Worm (Caenorhabditis elegans) whole organism, L4/young adult: ENCODE data around the gene F45D3.3.

Source experiments
- W03F9.2 ChIP-seq: fragments of 150-350 bp; optimal IDR thresholded peaks from 2 replicates; lab custom pipeline; 2014; ENCODE audit warnings: missing biosample characterization, missing genetic modification characterization
- dao-5 ChIP-seq: sonication (generic microtip); optimal IDR thresholded peaks from 2 replicates; lab custom pipeline; 2016; ENCODE audit warnings: missing genotype, missing genetic modification characterization, moderate library complexity, missing compliant biosample characterization
- him-1 ChIP-seq: sonication (generic microtip); optimal IDR thresholded peaks from 2 replicates; lab custom pipeline; 2016; ENCODE audit warnings: missing genotype, missing genetic modification reagents, missing genetic modification characterization, missing compliant biosample characterization

F45D3.3 gene

ce11 chrV:12530129-12530528, 20.1 kb downstream of the F45D3.3 start:
- TF ChIP-seq dao-5 (tag; lab: Kevin White, UChicago) (no peak), him-1 (tag; lab: Kevin White, UChicago) (no peak), W03F9.2 (tag; lab: Kevin White, UChicago) (no peak)

DNA sequence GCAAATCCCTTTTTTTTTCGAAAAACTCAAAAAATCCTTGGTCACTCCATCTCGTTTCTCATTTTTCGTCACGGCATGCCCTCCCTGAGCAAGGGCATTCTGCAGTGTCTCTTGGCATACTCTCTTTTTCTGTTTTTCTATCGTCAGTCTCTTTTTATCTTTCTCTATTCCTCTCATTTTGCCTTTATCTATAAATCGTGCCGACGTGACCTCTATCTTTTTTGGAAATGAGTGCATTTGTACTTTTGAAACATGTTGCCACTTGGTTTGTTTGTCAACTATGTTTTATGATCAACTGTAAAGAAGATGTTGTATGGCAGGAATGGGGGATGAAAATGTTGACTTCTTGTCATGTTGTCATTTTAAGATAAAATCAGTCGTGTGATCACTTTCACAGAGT, 21.3 kb downstream of the F45D3.3 start:
- peak; percentile 31 for TF ChIP-seq him-1 (tag; lab: Kevin White, UChicago)
- no peak for TF ChIP-seq dao-5 (tag; lab: Kevin White, UChicago)

DNA sequence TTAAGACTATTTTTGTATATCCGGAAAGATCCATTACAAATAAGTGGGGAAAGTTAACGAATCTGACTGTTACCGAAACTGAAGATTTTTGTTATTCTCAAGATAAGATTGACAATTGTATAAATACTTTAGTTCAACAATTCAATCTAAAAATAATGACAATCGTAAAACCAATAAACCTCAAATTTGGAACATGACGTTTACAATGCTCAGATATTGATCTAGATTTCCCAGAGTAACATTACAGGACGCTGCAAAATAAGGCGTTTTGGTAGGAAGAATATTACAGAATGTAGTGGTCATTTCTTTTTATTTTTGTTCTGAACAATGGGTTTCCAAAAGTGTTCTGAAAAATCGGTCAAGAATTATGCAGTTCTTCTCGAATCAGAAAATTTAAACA, 23.4 kb downstream of the F45D3.3 start, which contains the start of gene F45D3.1:
F45D3.1 (plus strand) TSS at position 301 of the 400 bp plus-strand sequence.
- TF ChIP-seq W03F9.2 (tag; lab: Kevin White, UChicago) (no peak), him-1 (tag; lab: Kevin White, UChicago) (no peak), dao-5 (tag; lab: Kevin White, UChicago) (no peak)

- no peak for TF ChIP-seq dao-5 (tag; lab: Kevin White, UChicago)
- TF ChIP-seq W03F9.2 (tag; lab: Kevin White, UChicago): no peak
- TF ChIP-seq him-1 (tag; lab: Kevin White, UChicago): no peak
Observed at ce11 chrV:12526124-12526523, 24.1 kb downstream of the F45D3.3 start.

DNA sequence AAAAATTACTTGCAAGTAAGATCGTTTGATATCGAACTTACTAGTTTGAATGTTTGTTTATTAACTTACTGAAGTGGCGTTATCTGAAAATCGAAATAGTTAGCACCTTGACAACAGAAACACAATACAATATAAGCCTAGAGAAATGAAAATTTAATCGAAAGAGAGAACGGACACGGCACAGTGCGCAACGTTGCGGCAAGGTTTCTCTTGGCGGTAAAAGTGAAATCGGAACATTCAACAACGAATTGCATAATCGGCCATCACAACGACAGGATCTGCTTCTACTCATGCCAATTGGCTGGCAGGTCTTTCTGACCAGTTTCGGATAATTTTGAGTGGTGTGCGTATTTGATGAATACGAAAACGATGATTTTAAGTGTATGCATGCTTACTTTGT, 24.7 kb downstream of the F45D3.3 start, which contains the start of gene dyf-4:
dyf-4 (minus strand) TSS at position 213 of the 400 bp plus-strand sequence.
- TF ChIP-seq dao-5 (tag; lab: Kevin White, UChicago) (no peak), him-1 (tag; lab: Kevin White, UChicago) (no peak), W03F9.2 (tag; lab: Kevin White, UChicago) (no peak)

- TF ChIP-seq W03F9.2 (tag; lab: Kevin White, UChicago): no peak
- TF ChIP-seq him-1 (tag; lab: Kevin White, UChicago): no peak
- TF ChIP-seq dao-5 (tag; lab: Kevin White, UChicago): no peak
Observed at ce11 chrV:12523356-12523755, 26.8 kb downstream of the F45D3.3 start.

ce11 chrV:12518770-12519169, 31.4 kb downstream of the F45D3.3 start:
- TF ChIP-seq W03F9.2 (tag; lab: Kevin White, UChicago): no peak
- TF ChIP-seq him-1 (tag; lab: Kevin White, UChicago): no peak
- no peak for TF ChIP-seq dao-5 (tag; lab: Kevin White, UChicago)

DNA sequence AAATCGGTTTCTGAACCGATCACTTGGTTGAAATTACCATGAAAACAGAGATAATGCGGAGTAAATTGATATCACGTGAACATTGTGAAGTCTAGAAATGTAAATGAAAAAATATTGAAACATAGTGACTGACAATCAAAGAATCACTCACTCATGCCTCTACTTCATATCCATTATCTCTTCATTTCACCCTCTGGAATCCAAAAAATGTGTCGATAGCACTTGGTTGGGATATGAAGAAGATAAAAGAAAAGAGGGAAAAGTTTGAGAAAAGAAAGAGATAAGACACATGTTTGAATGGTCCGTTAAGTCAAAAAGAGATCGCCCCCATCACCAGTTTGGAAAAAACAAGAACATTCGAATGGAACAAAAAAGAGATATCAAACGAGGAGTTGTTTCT, 32.4 kb downstream of the F45D3.3 start:
- TF ChIP-seq dao-5 (tag; lab: Kevin White, UChicago) (no peak), W03F9.2 (tag; lab: Kevin White, UChicago) (no peak), him-1 (tag; lab: Kevin White, UChicago) (no peak)

DNA sequence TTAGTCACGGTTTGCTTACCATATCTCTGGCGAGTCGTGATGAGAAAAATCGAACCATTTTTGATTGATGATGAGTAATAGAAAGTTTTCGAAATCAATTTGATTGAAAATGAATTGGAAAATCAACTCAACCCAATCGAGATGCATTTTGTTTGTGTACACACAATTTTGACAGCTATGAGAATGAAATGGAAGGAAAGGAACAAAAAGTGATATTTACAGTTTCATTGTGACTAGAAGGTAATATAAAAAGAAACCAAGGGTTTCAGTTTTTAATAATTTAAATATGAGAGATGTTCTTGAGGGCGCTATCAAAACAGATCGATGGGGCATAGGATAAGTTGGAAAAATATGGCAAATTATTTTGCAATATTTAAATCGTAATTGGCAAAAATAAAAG, 33.0 kb downstream of the F45D3.3 start, which contains the start of gene cal-1:
cal-1 (minus strand) TSS at position 101 of the 400 bp plus-strand sequence.
- TF ChIP-seq W03F9.2 (tag; lab: Kevin White, UChicago): no peak
- no peak for TF ChIP-seq him-1 (tag; lab: Kevin White, UChicago)
- no peak for TF ChIP-seq dao-5 (tag; lab: Kevin White, UChicago)

ce11 chrV:12513900-12514299, 36.3 kb downstream of the F45D3.3 start:
- no peak for TF ChIP-seq W03F9.2 (tag; lab: Kevin White, UChicago)
- TF ChIP-seq him-1 (tag; lab: Kevin White, UChicago): no peak
- no peak for TF ChIP-seq dao-5 (tag; lab: Kevin White, UChicago)

DNA sequence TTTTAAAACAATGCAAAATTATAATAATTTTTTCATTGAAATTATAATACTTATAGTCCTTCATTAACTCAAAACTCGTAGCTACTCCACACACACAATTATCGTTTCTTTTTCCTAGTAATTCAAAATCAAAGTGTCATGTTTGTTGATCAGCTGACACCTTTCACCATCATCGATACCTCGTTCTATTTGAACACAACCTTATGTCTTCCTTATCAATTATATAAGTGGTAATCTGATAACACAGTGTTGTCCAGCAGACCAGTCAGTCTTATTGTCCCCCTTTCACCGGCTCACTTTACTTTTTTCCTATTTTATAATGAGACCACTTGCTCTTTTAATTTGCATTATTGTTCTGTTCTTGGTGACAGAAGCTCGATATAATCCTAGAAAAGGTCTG, 37.4 kb downstream of the F45D3.3 start, which contains the start of the genes T28H10.2 and lgmn-1:
T28H10.2 (minus strand) TSS at position 177 of the 400 bp plus-strand sequence.
lgmn-1 (plus strand) TSS at position 284 of the 400 bp plus-strand sequence.
- TF ChIP-seq W03F9.2 (tag; lab: Kevin White, UChicago): no peak

DNA sequence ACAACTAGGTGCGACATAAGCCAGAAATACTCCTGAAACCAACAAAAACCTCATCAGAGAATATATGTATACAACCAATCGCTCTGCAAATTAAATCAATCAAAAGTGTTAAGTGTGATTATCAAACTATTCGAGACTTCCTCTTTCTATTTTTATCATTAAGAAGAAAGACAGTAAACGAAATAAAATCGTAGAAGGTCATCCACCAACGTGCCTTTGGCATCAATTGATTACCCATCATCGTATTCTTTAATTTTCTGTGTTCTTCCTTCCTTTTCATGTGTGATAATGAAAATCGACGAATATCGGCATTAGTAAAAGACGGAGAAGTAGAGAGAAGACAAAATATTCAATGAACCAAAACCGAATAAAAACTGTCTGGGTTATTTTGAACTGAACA, 38.2 kb downstream of the F45D3.3 start:
- no peak for TF ChIP-seq him-1 (tag; lab: Kevin White, UChicago)
- no peak for TF ChIP-seq W03F9.2 (tag; lab: Kevin White, UChicago)
- no peak for TF ChIP-seq dao-5 (tag; lab: Kevin White, UChicago)

DNA sequence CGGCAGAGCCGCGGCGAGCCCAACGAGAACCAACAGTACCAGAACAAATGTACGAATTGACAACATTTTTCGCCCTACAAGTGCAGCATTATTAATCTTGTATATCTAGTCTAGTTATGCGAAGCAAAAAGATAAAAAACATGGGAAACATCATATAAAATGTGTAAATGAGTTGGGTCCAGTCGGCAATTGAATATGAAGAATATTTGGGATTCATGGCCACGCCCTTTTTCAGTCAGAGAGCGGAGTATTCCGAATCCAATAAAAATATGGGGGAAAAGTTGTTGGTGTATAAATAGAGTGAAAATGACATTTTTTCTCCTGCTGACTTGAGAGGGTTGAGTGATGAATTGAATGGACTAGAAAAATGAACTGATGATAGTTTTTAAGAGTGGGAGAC, 44.0 kb downstream of the F45D3.3 start, which contains the start of gene nlp-46:
nlp-46 (minus strand) TSS at position 101 of the 400 bp plus-strand sequence.
- TF ChIP-seq him-1 (tag; lab: Kevin White, UChicago): no peak
- no peak for TF ChIP-seq dao-5 (tag; lab: Kevin White, UChicago)
- no peak for TF ChIP-seq W03F9.2 (tag; lab: Kevin White, UChicago)

- TF ChIP-seq dao-5 (tag; lab: Kevin White, UChicago) (no peak), him-1 (tag; lab: Kevin White, UChicago) (no peak), W03F9.2 (tag; lab: Kevin White, UChicago) (no peak)
Observed at ce11 chrV:12505730-12506129, 44.5 kb downstream of the F45D3.3 start.
